Fruit fly (Drosophila melanogaster): ENCODE data around the gene CG32985.

dm6 chr2L:8962254-8962653 lies at the start of gene CG32985, which contains the start of gene CG9525:
- TF ChIP-seq CTCF (optimal IDR thresholded peaks at IDR 0.05): no peak
- no peak for TF ChIP-seq CG8478 (optimal IDR thresholded peaks at IDR 0.05)

Measured in S2 (cell line).